Worm (Caenorhabditis elegans) whole organism, L3 larva: ENCODE data around the gene txt-2.

ENCODE experiments used
- ceh-82 ChIP-seq: fragments of 150-350 bp; optimal IDR thresholded peaks from 2 replicates; lab custom pipeline; 2014; ENCODE audit warnings: missing biosample characterization, missing genetic modification characterization
- fkh-10 ChIP-seq: sonication (generic microtip); optimal IDR thresholded peaks from 2 replicates; lab custom pipeline; 2017; ENCODE audit warnings: missing biosample characterization, missing genetic modification reagents, missing genetic modification characterization
- fos-1 ChIP-seq: fragments of 150-350 bp; optimal IDR thresholded peaks from 2 replicates; lab custom pipeline; 2014; ENCODE audit warnings: missing biosample characterization, missing genetic modification characterization
- nhr-23 ChIP-seq: fragments of 150-350 bp; optimal IDR thresholded peaks from 2 replicates; lab custom pipeline; 2014; ENCODE audit warnings: missing biosample characterization, missing genetic modification reagents, missing genetic modification characterization
- pha-4 ChIP-seq: fragments of 150-350 bp; optimal IDR thresholded peaks from 2 replicates; lab custom pipeline; 2014; ENCODE audit warnings: missing biosample characterization, missing genetic modification reagents, missing genetic modification characterization
- skn-1 ChIP-seq: fragments of 150-350 bp; optimal IDR thresholded peaks from 2 replicates; lab custom pipeline; 2014; ENCODE audit warnings: missing biosample characterization, missing genetic modification characterization
- unc-62 ChIP-seq: fragments of 150-350 bp; sonication (generic microtip); optimal IDR thresholded peaks from 4 replicates; lab custom pipeline; 2014; ENCODE audit warnings: missing biosample characterization, missing genetic modification reagents, missing genetic modification characterization

- TF ChIP-seq pha-4 (tag; lab: Kevin White, UChicago) (no peak), fos-1 (tag; lab: Kevin White, UChicago) (no peak), ceh-82 (tag; lab: Kevin White, UChicago) (no peak), unc-62 (GFP tag; lab: Kevin White, UChicago) (peak; percentile 83), nhr-23 (tag; lab: Kevin White, UChicago) (no peak), fkh-10 (GFP tag; lab: Kevin White, UChicago) (no peak), skn-1 (tag; lab: Kevin White, UChicago) (no peak)
Measured at ce11 chrV:281111-281510, 40.8 kb upstream of the txt-2 start.
